Worm (Caenorhabditis elegans): ENCODE measurements around the gene pitp-1.

- TF ChIP-seq F49E8.2 (tag; optimal IDR thresholded peaks at IDR 0.05; ENCODE audit: insufficient read depth) = no peak
- no peak for TF ChIP-seq ztf-28 (GFP tag; IDR thresholded peaks at IDR 0.05)
- TF ChIP-seq pbrm-1 (GFP tag; IDR thresholded peaks at IDR 0.05) = no peak
- TF ChIP-seq dpl-1 (GFP tag; optimal IDR thresholded peaks at IDR 0.05) = no peak
- no peak for TF ChIP-seq egl-18 (GFP tag; IDR thresholded peaks at IDR 0.05)
Observed at ce11 chrIII:3520417-3520816, 9.2 kb downstream of the pitp-1 start.
